Worm (Caenorhabditis elegans) whole organism, young adult: ENCODE measurements around the gene C10A4.13.

ENCODE experiments used
- F10E7.11 ChIP-seq: sonication (generic microtip); optimal IDR thresholded peaks from 2 replicates; lab custom pipeline; 2017; ENCODE audit warnings: mild to moderate bottlenecking, missing genetic modification characterization, moderate library complexity, missing compliant biosample characterization
- T26A5.8 ChIP-seq: sonication (generic microtip); optimal IDR thresholded peaks from 2 replicates; lab custom pipeline; 2016; ENCODE audit warnings: missing genetic modification characterization, missing compliant biosample characterization
- ama-1 ChIP-seq, 3 experiments: fragments of 150-350 bp in 1 of 3; sonication (generic microtip) in 2 of 3; optimal IDR thresholded peaks; 2 replicates each; lab custom pipeline; 2014 to 2018; ENCODE audit warnings: missing biosample characterization in 2 of 3, missing genetic modification characterization in 2 of 3, missing genetic modification reagents in 2 of 3
- aptf-2 ChIP-seq: fragments of 200-800 bp; sonication (Bioruptor generic); conservative IDR thresholded peaks from 2 replicates; pipeline ENCODE4 v1.3.6; 2022; ENCODE audit warnings: missing genetic modification reagents, missing genetic modification characterization, missing compliant biosample characterization
- hlh-12 ChIP-seq: sonication (generic microtip); optimal IDR thresholded peaks from 2 replicates; lab custom pipeline; 2016; ENCODE audit warnings: missing genetic modification characterization, missing compliant biosample characterization
- lin-35 ChIP-seq, 3 experiments: fragments of 150-350 bp in 2 of 3; sonication (generic microtip) in 1 of 3; optimal IDR thresholded peaks; 2 replicates each; lab custom pipeline; 2014 to 2018; ENCODE audit warnings: missing biosample characterization in 3 of 3, missing genetic modification characterization in 3 of 3, missing genetic modification reagents in 3 of 3
- rpc-1 ChIP-seq, 2 experiments: fragments of 150-350 bp in 1 of 2; sonication (generic microtip) in 1 of 2; optimal IDR thresholded peaks; 2 replicates each; lab custom pipeline; 2014 to 2018; ENCODE audit warnings: missing biosample characterization in 1 of 2, missing genetic modification characterization in 1 of 2, missing genetic modification reagents in 1 of 2, missing genotype in 1 of 2

DNA sequence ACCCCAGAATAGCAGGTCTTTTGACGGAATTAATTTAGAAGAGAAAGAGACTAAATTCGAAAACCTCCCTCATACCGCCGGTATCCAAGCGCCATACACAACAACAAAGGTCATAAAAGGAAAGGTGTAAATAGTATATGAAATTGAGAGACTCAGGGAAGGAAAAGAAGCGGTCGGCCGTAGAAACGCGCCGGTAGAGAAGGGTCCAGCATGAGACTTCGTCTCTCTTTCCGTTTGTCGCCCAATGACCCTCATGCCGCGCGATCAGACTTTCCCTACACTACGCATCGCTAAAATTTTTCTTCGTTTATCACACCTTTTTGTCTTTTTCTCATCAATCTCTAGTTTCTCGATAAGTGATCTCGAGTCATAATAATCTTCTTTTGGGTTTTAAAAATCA lies 32.6 kb upstream of the C10A4.13 start:
- TF ChIP-seq lin-35 (GFP tag; optimal IDR thresholded peaks at IDR 0.05; lab: Kevin White, UChicago), result no peak
- TF ChIP-seq hlh-12 (tag; lab: Kevin White, UChicago), result no peak
- TF ChIP-seq ama-1 (optimal IDR thresholded peaks at IDR 0.05; lab: Kevin White, UChicago), result no peak
- no peak for TF ChIP-seq ama-1 (GFP tag; optimal IDR thresholded peaks at IDR 0.05; lab: Kevin White, UChicago)
- TF ChIP-seq aptf-2 (GFP tag; lab: Robert Waterston, UW), result no peak
- TF ChIP-seq T26A5.8 (tag; lab: Kevin White, UChicago), result no peak
- no peak for TF ChIP-seq rpc-1 (optimal IDR thresholded peaks at IDR 0.05; lab: Kevin White, UChicago)
- TF ChIP-seq rpc-1 (tag; optimal IDR thresholded peaks at IDR 0.05; lab: Kevin White, UChicago), result no peak
- no peak for TF ChIP-seq F10E7.11
